Worm (Caenorhabditis elegans) whole organism, L2 larva: Measurements from ENCODE around the gene sru-48.
A peak's percentile ranks its signal among the peaks of the same experiment; 100 is the strongest.

Experiments used
- C34F6.9 ChIP-seq: fragments of 150-350 bp; optimal IDR thresholded peaks from 2 replicates; lab custom pipeline; 2014; ENCODE audit warnings: missing biosample characterization, missing genetic modification characterization
- F13H6.1 ChIP-seq: sonication (generic microtip); optimal IDR thresholded peaks from 2 replicates; lab custom pipeline; 2016; ENCODE audit warnings: missing genetic modification characterization, missing compliant biosample characterization
- R02D3.7 ChIP-seq: fragments of 150-350 bp; optimal IDR thresholded peaks from 2 replicates; lab custom pipeline; 2014; ENCODE audit warnings: missing biosample characterization, missing genetic modification characterization
- Y55F3AM.14 ChIP-seq: fragments of 200-800 bp; sonication (Bioruptor generic); optimal IDR thresholded peaks from 2 replicates; lab custom pipeline; 2018; ENCODE audit warnings: mild to moderate bottlenecking, missing genetic modification characterization, missing compliant biosample characterization
- ZK546.5 ChIP-seq: sonication (generic microtip); optimal IDR thresholded peaks from 2 replicates; lab custom pipeline; 2017; ENCODE audit warnings: missing biosample characterization, missing genetic modification characterization
- alr-1 ChIP-seq: fragments of 150-350 bp; optimal IDR thresholded peaks from 2 replicates; lab custom pipeline; 2014; ENCODE audit warnings: missing biosample characterization, missing genetic modification characterization
- aly-2 ChIP-seq: fragments of 150-350 bp; optimal IDR thresholded peaks from 2 replicates; lab custom pipeline; 2014; ENCODE audit warnings: missing biosample characterization, missing genetic modification characterization
- ama-1 ChIP-seq: fragments of 150-350 bp; optimal IDR thresholded peaks from 2 replicates; lab custom pipeline; 2018; ENCODE audit warnings: inconsistent platforms
- blmp-1 ChIP-seq: sonication (generic microtip); optimal IDR thresholded peaks from 2 replicates; lab custom pipeline; 2017; ENCODE audit warnings: missing genetic modification characterization, mild to moderate bottlenecking, missing compliant biosample characterization, antibody characterized with exemption, moderate library complexity; ENCODE audit not compliant: insufficient read depth
- ceh-16 ChIP-seq: fragments of 150-350 bp; optimal IDR thresholded peaks from 2 replicates; lab custom pipeline; 2014; ENCODE audit warnings: missing biosample characterization, missing genetic modification characterization
- ceh-82 ChIP-seq: fragments of 150-350 bp; optimal IDR thresholded peaks from 2 replicates; lab custom pipeline; 2014; ENCODE audit warnings: missing biosample characterization, missing genetic modification characterization
- crh-2 ChIP-seq: sonication (generic microtip); optimal IDR thresholded peaks from 2 replicates; lab custom pipeline; 2017; ENCODE audit warnings: missing biosample characterization, missing genetic modification characterization
- dmd-4 ChIP-seq: sonication (generic microtip); optimal IDR thresholded peaks from 2 replicates; lab custom pipeline; 2017; ENCODE audit warnings: missing biosample characterization, missing genetic modification characterization
- egl-27 ChIP-seq: sonication (generic microtip); optimal IDR thresholded peaks from 3 replicates; lab custom pipeline; 2017; ENCODE audit warnings: missing biosample characterization, missing genetic modification reagents, missing genetic modification characterization
- elt-1 ChIP-seq: fragments of 150-350 bp; optimal IDR thresholded peaks from 2 replicates; lab custom pipeline; 2014; ENCODE audit warnings: missing biosample characterization, missing genetic modification characterization
- elt-3 ChIP-seq: sonication (generic microtip); optimal IDR thresholded peaks from 2 replicates; lab custom pipeline; 2017; ENCODE audit warnings: missing biosample characterization, missing genetic modification characterization
- fos-1 ChIP-seq: fragments of 150-350 bp; optimal IDR thresholded peaks from 2 replicates; lab custom pipeline; 2014; ENCODE audit warnings: missing biosample characterization, missing genetic modification characterization
- gmeb-1 ChIP-seq: fragments of 150-350 bp; optimal IDR thresholded peaks from 2 replicates; lab custom pipeline; 2014; ENCODE audit warnings: missing biosample characterization, missing genetic modification characterization
- lin-11 ChIP-seq: fragments of 150-350 bp; sonication (generic microtip); optimal IDR thresholded peaks from 2 replicates; lab custom pipeline; 2014; ENCODE audit warnings: missing biosample characterization, missing genetic modification characterization, inconsistent platforms, mixed read lengths
- lin-13 ChIP-seq: fragments of 150-350 bp; optimal IDR thresholded peaks from 2 replicates; lab custom pipeline; 2014; ENCODE audit warnings: missing biosample characterization, missing genetic modification reagents, missing genetic modification characterization
- lin-39 ChIP-seq: fragments of 150-350 bp; optimal IDR thresholded peaks from 2 replicates; lab custom pipeline; 2014; ENCODE audit warnings: missing biosample characterization, missing genetic modification reagents, missing genetic modification characterization
- lsy-2 ChIP-seq, 2 experiments: fragments of 150-350 bp in 1 of 2; sonication (generic microtip) in 1 of 2; optimal IDR thresholded peaks; 2 replicates each; lab custom pipeline; 2014 to 2017; ENCODE audit warnings: missing biosample characterization in 2 of 2, missing genetic modification characterization in 2 of 2
- mab-5 ChIP-seq: fragments of 150-350 bp; optimal IDR thresholded peaks from 2 replicates; lab custom pipeline; 2014; ENCODE audit warnings: missing biosample characterization, missing genetic modification characterization
- mbf-1 ChIP-seq: sonication (generic microtip); optimal IDR thresholded peaks from 2 replicates; lab custom pipeline; 2017; ENCODE audit warnings: missing biosample characterization, missing genetic modification characterization
- mdl-1 ChIP-seq, 2 experiments: fragments of 150-350 bp in 1 of 2; sonication (generic microtip) in 1 of 2; optimal IDR thresholded peaks; 2 replicates each; lab custom pipeline; 2017; ENCODE audit warnings: missing biosample characterization in 2 of 2, missing genetic modification characterization in 2 of 2
- nhr-10 ChIP-seq: sonication (generic microtip); optimal IDR thresholded peaks from 2 replicates; lab custom pipeline; 2017; ENCODE audit warnings: missing biosample characterization, missing genetic modification characterization
- nhr-11 ChIP-seq: fragments of 150-350 bp; optimal IDR thresholded peaks from 2 replicates; lab custom pipeline; 2014; ENCODE audit warnings: missing biosample characterization, missing genetic modification characterization
- nhr-12 ChIP-seq: fragments of 150-350 bp; optimal IDR thresholded peaks from 2 replicates; lab custom pipeline; 2014; ENCODE audit warnings: missing biosample characterization, missing genetic modification characterization
- nhr-129 ChIP-seq: fragments of 150-350 bp; optimal IDR thresholded peaks from 2 replicates; lab custom pipeline; 2014; ENCODE audit warnings: missing biosample characterization, missing genetic modification characterization
- nhr-21 ChIP-seq: fragments of 150-350 bp; optimal IDR thresholded peaks from 2 replicates; lab custom pipeline; 2014; ENCODE audit warnings: missing biosample characterization, missing genetic modification characterization
- nhr-23 ChIP-seq: fragments of 150-350 bp; optimal IDR thresholded peaks from 2 replicates; lab custom pipeline; 2014; ENCODE audit warnings: missing biosample characterization, missing genetic modification reagents, missing genetic modification characterization
- nhr-237 ChIP-seq: fragments of 150-350 bp; optimal IDR thresholded peaks from 2 replicates; lab custom pipeline; 2014; ENCODE audit warnings: missing biosample characterization, missing genetic modification characterization
- nhr-25 ChIP-seq: fragments of 150-350 bp; sonication (generic microtip); optimal IDR thresholded peaks from 3 replicates; lab custom pipeline; 2014; ENCODE audit warnings: missing biosample characterization, missing genetic modification characterization
- nhr-6 ChIP-seq: fragments of 150-350 bp; optimal IDR thresholded peaks from 2 replicates; lab custom pipeline; 2014; ENCODE audit warnings: missing biosample characterization, missing genetic modification characterization
- nhr-77 ChIP-seq: fragments of 150-350 bp; optimal IDR thresholded peaks from 2 replicates; lab custom pipeline; 2014; ENCODE audit warnings: missing biosample characterization, missing genetic modification characterization
- peb-1 ChIP-seq: fragments of 150-350 bp; optimal IDR thresholded peaks from 2 replicates; lab custom pipeline; 2014; ENCODE audit warnings: missing biosample characterization, missing genetic modification characterization
- sem-4 ChIP-seq: fragments of 150-350 bp; optimal IDR thresholded peaks from 2 replicates; lab custom pipeline; 2014; ENCODE audit warnings: missing biosample characterization, missing genetic modification reagents, missing genetic modification characterization
- skn-1 ChIP-seq: sonication (generic microtip); optimal IDR thresholded peaks from 2 replicates; lab custom pipeline; 2017; ENCODE audit warnings: missing biosample characterization, missing genetic modification characterization
- sma-3 ChIP-seq: sonication (generic microtip); optimal IDR thresholded peaks from 2 replicates; lab custom pipeline; 2016; ENCODE audit warnings: missing genetic modification reagents, missing genetic modification characterization, missing compliant biosample characterization
- sma-9 ChIP-seq, 2 experiments: fragments of 150-350 bp in 1 of 2; sonication (generic microtip) in 1 of 2; optimal IDR thresholded peaks; 2 replicates each; lab custom pipeline; 2014 to 2016; ENCODE audit warnings: missing genetic modification characterization in 2 of 2, mild to moderate bottlenecking in 1 of 2, missing biosample characterization in 1 of 2, missing compliant biosample characterization in 1 of 2, missing genetic modification reagents in 1 of 2, moderate library complexity in 1 of 2
- snpc-4 ChIP-seq: fragments of 150-350 bp; optimal IDR thresholded peaks from 2 replicates; lab custom pipeline; 2014; ENCODE audit warnings: missing biosample characterization, missing genetic modification characterization
- unc-39 ChIP-seq: fragments of 150-350 bp; optimal IDR thresholded peaks from 2 replicates; lab custom pipeline; 2014; ENCODE audit warnings: missing biosample characterization, missing genetic modification characterization
- unc-55 ChIP-seq: fragments of 150-350 bp; sonication (generic microtip); optimal IDR thresholded peaks from 3 replicates; lab custom pipeline; 2014; ENCODE audit warnings: missing biosample characterization, missing genetic modification reagents, missing genetic modification characterization
- unc-62 ChIP-seq: fragments of 150-350 bp; optimal IDR thresholded peaks from 2 replicates; lab custom pipeline; 2014; ENCODE audit warnings: missing biosample characterization, missing genetic modification reagents, missing genetic modification characterization
- zag-1 ChIP-seq: fragments of 150-350 bp; optimal IDR thresholded peaks from 2 replicates; lab custom pipeline; 2014; ENCODE audit warnings: missing biosample characterization, missing genetic modification characterization
- ztf-1 ChIP-seq: fragments of 200-800 bp; sonication (Bioruptor generic); conservative IDR thresholded peaks from 2 replicates; pipeline ENCODE4 v1.3.6; 2022; ENCODE audit warnings: missing genetic modification characterization, missing compliant biosample characterization
- ztf-11 ChIP-seq: sonication (generic microtip); optimal IDR thresholded peaks from 2 replicates; lab custom pipeline; 2017; ENCODE audit warnings: missing biosample characterization, missing genetic modification characterization
- ztf-4 ChIP-seq: fragments of 150-350 bp; optimal IDR thresholded peaks from 2 replicates; lab custom pipeline; 2014; ENCODE audit warnings: missing biosample characterization, missing genetic modification characterization

sru-48 gene

DNA sequence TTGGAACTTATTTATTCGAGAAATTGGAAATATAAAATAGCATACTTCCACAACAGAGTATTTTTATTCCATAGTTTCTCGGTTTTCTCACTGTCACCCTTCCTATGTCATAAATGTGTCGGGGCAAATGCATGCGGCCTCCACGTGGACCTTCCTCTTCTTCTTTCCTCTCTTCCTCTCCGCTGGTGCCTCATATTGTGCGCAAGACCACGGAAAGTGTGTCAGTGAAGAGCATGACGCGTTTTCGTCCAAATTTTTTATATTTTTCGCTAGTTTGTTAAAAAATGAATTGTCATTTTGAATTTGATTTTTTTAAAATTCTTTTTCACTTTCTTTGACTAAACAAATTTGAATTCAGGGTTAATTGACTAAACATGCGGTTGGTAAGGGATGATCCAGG is 14.9 kb upstream of the sru-48 start, which contains the start of gene mans-3:
Gene mans-3, plus strand, starts transcription at position 359 of the 400 bp plus-strand sequence.
- TF ChIP-seq ztf-4 (tag; lab: Kevin White, UChicago) = peak; percentile 67
- TF ChIP-seq ztf-1 (GFP tag; lab: Robert Waterston, UW) = no peak
- peak; percentile 82 to 98 for TF ChIP-seq mdl-1 (tag; optimal IDR thresholded peaks at IDR 0.05; lab: Kevin White, UChicago)
- TF ChIP-seq egl-27 (tag; lab: Kevin White, UChicago) = peak; percentile 85
- TF ChIP-seq dmd-4 (tag; lab: Kevin White, UChicago) = no peak
- no peak for TF ChIP-seq aly-2 (tag; lab: Kevin White, UChicago)
- no peak for TF ChIP-seq nhr-10 (tag; lab: Kevin White, UChicago)
- peak; percentile 5 for TF ChIP-seq ama-1 (lab: Kevin White, UChicago)
- peak; percentile 88 for TF ChIP-seq fos-1
- peak; percentile 80 for TF ChIP-seq mab-5 (tag; lab: Kevin White, UChicago)
- peak; percentile 77 to 93 for TF ChIP-seq lsy-2 (tag; optimal IDR thresholded peaks at IDR 0.05; lab: Kevin White, UChicago)
- TF ChIP-seq snpc-4 (tag; lab: Kevin White, UChicago) = peak; percentile 68
- TF ChIP-seq lin-11 (tag; lab: Kevin White, UChicago) = peak; percentile 71
- no peak for TF ChIP-seq peb-1 (tag; lab: Kevin White, UChicago)
- no peak for TF ChIP-seq alr-1 (tag; lab: Kevin White, UChicago)
- peak; percentile 23 for TF ChIP-seq lin-39
- peak; percentile 43 for TF ChIP-seq blmp-1 (tag; lab: Kevin White, UChicago)
- TF ChIP-seq ceh-82 (tag; lab: Kevin White, UChicago) = no peak
- TF ChIP-seq zag-1 = peak; percentile 81
- TF ChIP-seq C34F6.9 (tag; lab: Kevin White, UChicago) = peak; percentile 92
- TF ChIP-seq nhr-21 (tag; lab: Kevin White, UChicago) = peak; percentile 89
- peak; percentile 48 for TF ChIP-seq nhr-77
- TF ChIP-seq Y55F3AM.14 (GFP tag; lab: Kevin White, UChicago) = peak; percentile 43
- no peak for TF ChIP-seq elt-1 (tag; lab: Kevin White, UChicago)
- peak; percentile 88 for TF ChIP-seq nhr-6 (tag; lab: Kevin White, UChicago)
- peak; percentile 98 for TF ChIP-seq crh-2 (tag; lab: Kevin White, UChicago)
- peak; percentile 85 for TF ChIP-seq gmeb-1 (tag; lab: Kevin White, UChicago)
- TF ChIP-seq nhr-11 (tag; lab: Kevin White, UChicago) = no peak
- no peak for TF ChIP-seq unc-39
- TF ChIP-seq nhr-23 (tag; lab: Kevin White, UChicago) = no peak
- peak; percentile 91 for TF ChIP-seq F13H6.1 (tag; lab: Kevin White, UChicago)
- TF ChIP-seq R02D3.7 (tag; lab: Kevin White, UChicago) = no peak
- peak; percentile 94 for TF ChIP-seq sma-9 (GFP tag; optimal IDR thresholded peaks at IDR 0.05; lab: Kevin White, UChicago)
- TF ChIP-seq sma-9 (tag; optimal IDR thresholded peaks at IDR 0.05; lab: Kevin White, UChicago) = no peak
- TF ChIP-seq nhr-237 (tag; lab: Kevin White, UChicago) = no peak
- peak; percentile 93 for TF ChIP-seq nhr-129 (tag; lab: Kevin White, UChicago)
- no peak for TF ChIP-seq unc-62 (GFP tag; lab: Kevin White, UChicago)
- peak; percentile 87 for TF ChIP-seq lin-13
- no peak for TF ChIP-seq mbf-1
- no peak for TF ChIP-seq ZK546.5 (tag; lab: Kevin White, UChicago)
- peak; percentile 89 for TF ChIP-seq sem-4 (tag; lab: Kevin White, UChicago)
- TF ChIP-seq skn-1 (tag; lab: Kevin White, UChicago) = peak; percentile 67
- TF ChIP-seq elt-3 (tag; lab: Kevin White, UChicago) = no peak
- no peak for TF ChIP-seq nhr-12 (tag; lab: Kevin White, UChicago)
- no peak for TF ChIP-seq ztf-11 (tag; lab: Kevin White, UChicago)
- peak; percentile 86 for TF ChIP-seq sma-3 (GFP tag; lab: Kevin White, UChicago)
- TF ChIP-seq unc-55 (GFP tag; lab: Kevin White, UChicago) = peak; percentile 86
- TF ChIP-seq ceh-16 (tag; lab: Kevin White, UChicago) = peak; percentile 59
- peak; percentile 90 for TF ChIP-seq nhr-25 (tag; lab: Kevin White, UChicago)
